Fruit fly (Drosophila melanogaster) whole organism, embryonic: ENCODE results near the gene Sec20.

Experiments used
- Adf1 ChIP-seq: fragments of 200-800 bp; sonication (Bioruptor generic); IDR thresholded peaks from 2 replicates; pipeline ENCODE4 v1.3.6; 2022; ENCODE audit warnings: missing biosample characterization, missing genetic modification characterization
- CG10274 ChIP-seq: fragments of 200-800 bp; sonication (Bioruptor generic); optimal IDR thresholded peaks from 3 replicates; lab custom pipeline; 2017; ENCODE audit warnings: missing biosample characterization, mild to moderate bottlenecking, missing genetic modification characterization
- CG10979 ChIP-seq: fragments of 200-800 bp; sonication (Bioruptor generic); optimal IDR thresholded peaks from 2 replicates; lab custom pipeline; 2018; ENCODE audit warnings: missing biosample characterization, mild to moderate bottlenecking, missing genetic modification characterization, moderate library complexity
- CG11093 ChIP-seq: fragments of 200-800 bp; sonication (Bioruptor generic); IDR thresholded peaks from 3 replicates; pipeline ENCODE4 v1.3.6; 2022; ENCODE audit warnings: missing biosample characterization, missing genetic modification characterization
- CG11504 ChIP-seq: fragments of 200-800 bp; sonication (Bioruptor generic); optimal IDR thresholded peaks from 3 replicates; lab custom pipeline; 2019; ENCODE audit warnings: missing biosample characterization, mild to moderate bottlenecking, missing genetic modification characterization, moderate library complexity
- CG11560 ChIP-seq: fragments of 200-800 bp; sonication (Bioruptor generic); IDR thresholded peaks from 3 replicates; pipeline ENCODE4 v1.3.6; 2022; ENCODE audit warnings: missing biosample characterization, missing genetic modification characterization
- CG13775 ChIP-seq: fragments of 200-800 bp; sonication (Bioruptor generic); optimal IDR thresholded peaks from 3 replicates; lab custom pipeline; 2017; ENCODE audit warnings: missing biosample characterization, mild to moderate bottlenecking, missing genetic modification characterization
- CG14014 ChIP-seq: fragments of 200-800 bp; sonication (Bioruptor generic); IDR thresholded peaks from 2 replicates; pipeline ENCODE4 v1.3.6; 2022; ENCODE audit warnings: missing biosample characterization, missing genetic modification characterization
- CG15073 ChIP-seq: fragments of 200-800 bp; sonication (Bioruptor generic); optimal IDR thresholded peaks from 2 replicates; lab custom pipeline; 2016; ENCODE audit warnings: missing biosample characterization, missing genetic modification characterization
- CG17912 ChIP-seq: fragments of 200-800 bp; sonication (Bioruptor generic); optimal IDR thresholded peaks from 2 replicates; lab custom pipeline; 2018; ENCODE audit warnings: missing biosample characterization, mild to moderate bottlenecking, missing genetic modification characterization
- CG18262 ChIP-seq: fragments of 200-800 bp; optimal IDR thresholded peaks from 3 replicates; lab custom pipeline; 2019; ENCODE audit warnings: missing biosample characterization, mild to moderate bottlenecking, missing genetic modification characterization, moderate library complexity
- CG2875 ChIP-seq: fragments of 200-800 bp; sonication (Bioruptor generic); optimal IDR thresholded peaks from 2 replicates; lab custom pipeline; 2017; ENCODE audit warnings: missing biosample characterization, mild to moderate bottlenecking, missing genetic modification characterization, missing genetic modification reagents
- CG2889 ChIP-seq: fragments of 200-800 bp; sonication (Bioruptor generic); IDR thresholded peaks from 3 replicates; pipeline ENCODE4 v1.3.6; 2022; ENCODE audit warnings: missing biosample characterization, missing genetic modification characterization
- CG31441 ChIP-seq: fragments of 200-800 bp; sonication (Bioruptor generic); IDR thresholded peaks from 2 replicates; pipeline ENCODE4 v1.3.6; 2022; ENCODE audit warnings: missing biosample characterization, missing genetic modification characterization
- CG3838 ChIP-seq: fragments of 200-800 bp; sonication (Bioruptor generic); optimal IDR thresholded peaks from 3 replicates; lab custom pipeline; 2016; ENCODE audit warnings: missing biosample characterization, missing genetic modification characterization
- CG4854 ChIP-seq: fragments of 200-800 bp; sonication (Bioruptor generic); optimal IDR thresholded peaks from 2 replicates; lab custom pipeline; 2016; ENCODE audit warnings: missing biosample characterization, missing genetic modification characterization, inconsistent platforms
- CG7928 ChIP-seq: fragments of 200-800 bp; sonication (Bioruptor generic); optimal IDR thresholded peaks from 2 replicates; lab custom pipeline; 2017; ENCODE audit warnings: missing biosample characterization, mild to moderate bottlenecking, missing genetic modification characterization
- CG7963 ChIP-seq: fragments of 200-800 bp; sonication (Bioruptor generic); IDR thresholded peaks from 3 replicates; pipeline ENCODE4 v1.3.6; 2022; ENCODE audit warnings: missing biosample characterization, missing genetic modification characterization; ENCODE audit not compliant: partially characterized antibody
- CG8290 ChIP-seq, 3 experiments: fragments of 200-800 bp; sonication (Bioruptor generic); optimal IDR thresholded peaks; 2 replicates each; lab custom pipeline; 2016 to 2019; ENCODE audit warnings: missing biosample characterization in 3 of 3, missing genetic modification characterization in 3 of 3, mild to moderate bottlenecking in 2 of 3, moderate library complexity in 1 of 3
- CG8359 ChIP-seq: fragments of 200-800 bp; sonication (Bioruptor generic); optimal IDR thresholded peaks from 2 replicates; lab custom pipeline; 2017; ENCODE audit warnings: missing biosample characterization, mild to moderate bottlenecking, missing genetic modification characterization, borderline replicate concordance
- CG9215 ChIP-seq: fragments of 200-800 bp; sonication (Bioruptor generic); IDR thresholded peaks from 2 replicates; pipeline ENCODE4 v1.3.6; 2022; ENCODE audit warnings: missing biosample characterization, missing genetic modification characterization
- Drgx ChIP-seq: fragments of 200-800 bp; sonication (Bioruptor generic); IDR thresholded peaks from 2 replicates; pipeline ENCODE4 v1.3.6; 2022; ENCODE audit warnings: missing biosample characterization, missing genetic modification characterization
- Kr ChIP-seq: fragments of 200-800 bp; sonication (Bioruptor generic); optimal IDR thresholded peaks from 2 replicates; lab custom pipeline; 2017; ENCODE audit warnings: missing biosample characterization, mild to moderate bottlenecking, missing genetic modification characterization
- NK7.1 ChIP-seq: fragments of 200-800 bp; sonication (Bioruptor generic); optimal IDR thresholded peaks from 3 replicates; lab custom pipeline; 2016; ENCODE audit warnings: missing biosample characterization, missing genetic modification characterization
- NfI ChIP-seq: fragments of 200-800 bp; sonication (Bioruptor generic); optimal IDR thresholded peaks from 3 replicates; lab custom pipeline; 2018; ENCODE audit warnings: missing biosample characterization, mild to moderate bottlenecking, missing genetic modification characterization, moderate library complexity
- Ptx1 ChIP-seq: fragments of 200-800 bp; sonication (Bioruptor generic); IDR thresholded peaks from 2 replicates; pipeline ENCODE4 v1.3.6; 2022; ENCODE audit warnings: missing biosample characterization, missing genetic modification characterization
- Scr ChIP-seq: fragments of 200-800 bp; sonication (Bioruptor generic); IDR thresholded peaks from 2 replicates; pipeline ENCODE4 v1.3.6; 2022; ENCODE audit warnings: missing biosample characterization, missing genetic modification characterization; ENCODE audit not compliant: partially characterized antibody
- Six4 ChIP-seq: fragments of 200-800 bp; sonication (Bioruptor generic); optimal IDR thresholded peaks from 2 replicates; lab custom pipeline; 2016; ENCODE audit warnings: missing biosample characterization, missing genetic modification characterization
- Sry-β ChIP-seq: fragments of 200-800 bp; sonication (Bioruptor generic); optimal IDR thresholded peaks from 2 replicates; lab custom pipeline; 2018; ENCODE audit warnings: missing biosample characterization, mild to moderate bottlenecking, missing genetic modification characterization, moderate library complexity
- Usf ChIP-seq: fragments of 200-800 bp; sonication (Bioruptor generic); optimal IDR thresholded peaks from 2 replicates; lab custom pipeline; 2017; ENCODE audit warnings: missing genotype, missing biosample characterization, missing genetic modification characterization
- Vsx1 ChIP-seq: fragments of 200-800 bp; sonication (Bioruptor generic); optimal IDR thresholded peaks from 2 replicates; lab custom pipeline; 2017; ENCODE audit warnings: missing biosample characterization, mild to moderate bottlenecking, missing genetic modification characterization, missing genetic modification reagents
- ap ChIP-seq: fragments of 200-800 bp; sonication (Bioruptor generic); IDR thresholded peaks from 2 replicates; pipeline ENCODE4 v1.3.6; 2022; ENCODE audit warnings: missing biosample characterization, missing genetic modification characterization
- btn ChIP-seq: fragments of 200-800 bp; sonication (Bioruptor generic); optimal IDR thresholded peaks from 2 replicates; lab custom pipeline; 2016; ENCODE audit warnings: missing biosample characterization, missing genetic modification characterization
- crp ChIP-seq, 2 experiments: fragments of 200-800 bp; sonication (Bioruptor generic); optimal IDR thresholded peaks; 2 replicates in 1 of 2; 3 replicates in 1 of 2; lab custom pipeline; 2017; ENCODE audit warnings: missing biosample characterization in 2 of 2, missing genetic modification characterization in 2 of 2, mild to moderate bottlenecking in 1 of 2, moderate library complexity in 1 of 2
- dysf ChIP-seq: fragments of 200-800 bp; sonication (Bioruptor generic); IDR thresholded peaks from 3 replicates; pipeline ENCODE4 v1.3.6; 2022; ENCODE audit warnings: missing biosample characterization, missing genetic modification characterization
- gcm2 ChIP-seq: fragments of 200-800 bp; sonication (Bioruptor generic); optimal IDR thresholded peaks from 2 replicates; lab custom pipeline; 2016; ENCODE audit warnings: missing biosample characterization, missing genetic modification characterization
- gsb-n ChIP-seq: fragments of 200-800 bp; sonication (Bioruptor generic); optimal IDR thresholded peaks from 3 replicates; lab custom pipeline; 2018; ENCODE audit warnings: missing biosample characterization, mild to moderate bottlenecking, missing genetic modification characterization
- klu ChIP-seq: fragments of 200-800 bp; sonication (Bioruptor generic); IDR thresholded peaks from 2 replicates; pipeline ENCODE4 v1.3.6; 2022; ENCODE audit warnings: missing biosample characterization, missing genetic modification characterization
- lilli ChIP-seq: fragments of 200-800 bp; sonication (Bioruptor generic); optimal IDR thresholded peaks from 3 replicates; lab custom pipeline; 2016; ENCODE audit warnings: missing biosample characterization, missing genetic modification characterization
- nerfin-2 ChIP-seq: fragments of 200-800 bp; sonication (Bioruptor generic); IDR thresholded peaks from 2 replicates; pipeline ENCODE4 v1.3.6; 2022; ENCODE audit warnings: missing biosample characterization, missing genetic modification characterization; ENCODE audit not compliant: partially characterized antibody
- nmo ChIP-seq: fragments of 200-800 bp; sonication (Bioruptor generic); optimal IDR thresholded peaks from 2 replicates; lab custom pipeline; 2018; ENCODE audit warnings: missing biosample characterization, mild to moderate bottlenecking, missing genetic modification characterization, moderate library complexity
- psq ChIP-seq: fragments of 200-800 bp; sonication (Bioruptor generic); optimal IDR thresholded peaks from 2 replicates; lab custom pipeline; 2017; ENCODE audit warnings: missing biosample characterization, missing genetic modification characterization
- pum ChIP-seq: fragments of 200-800 bp; sonication (Bioruptor generic); optimal IDR thresholded peaks from 2 replicates; lab custom pipeline; 2016; ENCODE audit warnings: missing biosample characterization, missing genetic modification characterization
- twi ChIP-seq: fragments of 200-800 bp; optimal IDR thresholded peaks from 2 replicates; lab custom pipeline; 2019; ENCODE audit warnings: missing biosample characterization, mild to moderate bottlenecking, missing genetic modification characterization, moderate library complexity
- wek ChIP-seq: fragments of 200-800 bp; sonication (Bioruptor generic); optimal IDR thresholded peaks from 3 replicates; lab custom pipeline; 2018; ENCODE audit warnings: missing biosample characterization, mild to moderate bottlenecking, missing genetic modification characterization, moderate library complexity
- z ChIP-seq: fragments of 200-800 bp; sonication (Bioruptor generic); IDR thresholded peaks from 3 replicates; pipeline ENCODE4 v1.3.6; 2022; ENCODE audit warnings: missing biosample characterization, missing genetic modification characterization

Gene Sec20

DNA sequence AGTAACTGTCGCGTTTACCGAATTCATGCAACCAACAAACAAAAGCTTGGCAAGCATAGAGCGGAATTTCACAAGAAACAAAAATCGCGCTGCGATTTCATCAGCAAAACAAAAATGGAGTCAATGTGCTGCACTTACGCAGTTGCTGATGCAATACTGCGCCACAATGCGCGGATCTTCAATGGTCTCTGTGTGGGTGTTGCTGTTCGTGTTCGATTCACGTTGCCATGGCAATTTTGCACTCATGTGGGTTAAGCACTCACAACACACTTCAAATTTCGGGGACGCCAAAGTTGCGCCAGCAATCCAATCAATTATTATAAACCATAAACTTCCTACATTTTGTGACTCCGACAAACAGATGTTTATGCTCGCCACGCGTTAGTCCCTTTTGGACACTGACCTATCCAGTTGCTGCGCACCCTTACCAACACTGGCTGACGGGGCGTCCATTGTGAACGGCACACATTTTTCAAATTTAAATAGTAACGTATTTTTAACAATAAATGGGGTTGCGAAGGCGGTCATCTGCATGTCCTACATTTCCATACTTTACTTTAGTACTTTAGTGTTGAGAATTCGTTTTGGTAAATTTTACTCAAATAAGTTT is 37.8 kb upstream of the Sec20 start, which contains the start of gene CG2017 (continued):
- TF ChIP-seq nmo (GFP tag; lab: Kevin White, UChicago) (peak; percentile 54), Ptx1 (GFP tag; lab: Robert Waterston, UW) (0 out of 2 replicates have a peak, but pooled peaks have one; percentile 18), CG2889 (GFP tag; lab: Robert Waterston, UW) (no peak), CG8290 (GFP tag; optimal IDR thresholded peaks at IDR 0.05; lab: Kevin White, UChicago) (no peak), CG8290 (tag; optimal IDR thresholded peaks at IDR 0.05; lab: Kevin White, UChicago) (peak in 1 of 2 experiments; percentile 89), CG9215 (GFP tag; lab: Robert Waterston, UW) (0 out of 2 replicates have a peak, but pooled peaks have one; percentile 6), btn (GFP tag; lab: Kevin White, UChicago) (no peak), Six4 (GFP tag; lab: Kevin White, UChicago) (no peak), CG15073 (GFP tag; lab: Kevin White, UChicago) (no peak), CG13775 (GFP tag; lab: Kevin White, UChicago) (peak; percentile 8), CG11093 (GFP tag; lab: Robert Waterston, UW) (no peak), Vsx1 (GFP tag; lab: Kevin White, UChicago) (no peak), CG10979 (tag; lab: Kevin White, UChicago) (peak; percentile 16)

- no peak for TF ChIP-seq twi (tag; lab: Kevin White, UChicago)
- no peak for TF ChIP-seq NK7.1 (GFP tag; lab: Kevin White, UChicago)
- TF ChIP-seq CG7963 (GFP tag; lab: Robert Waterston, UW): no peak
- TF ChIP-seq dysf: no peak; the same call in 1 of the 3 replicates
- no peak for TF ChIP-seq Adf1 (GFP tag; lab: Robert Waterston, UW)
- TF ChIP-seq nerfin-2 (GFP tag; lab: Robert Waterston, UW): no peak
- TF ChIP-seq CG17912 (GFP tag; lab: Kevin White, UChicago): no peak
- TF ChIP-seq lilli (GFP tag; lab: Kevin White, UChicago): peak; percentile 53
- peak; percentile 48 for TF ChIP-seq Usf (GFP tag; lab: Kevin White, UChicago)
- TF ChIP-seq pum (GFP tag; lab: Kevin White, UChicago): peak; percentile 52
- TF ChIP-seq CG14014 (GFP tag; lab: Robert Waterston, UW): peak; percentile 44
- no peak for TF ChIP-seq Kr (GFP tag; lab: Kevin White, UChicago)
- TF ChIP-seq CG11560: no peak
- no peak for TF ChIP-seq crp (GFP tag; optimal IDR thresholded peaks at IDR 0.05; lab: Kevin White, UChicago)
- no peak for TF ChIP-seq klu
- TF ChIP-seq psq (GFP tag; lab: Kevin White, UChicago): no peak
- no peak for TF ChIP-seq CG2875 (GFP tag; lab: Kevin White, UChicago)
- peak; percentile 42 for TF ChIP-seq CG11504
- no peak for TF ChIP-seq CG4854 (GFP tag; lab: Kevin White, UChicago)
- no peak for TF ChIP-seq gsb-n (tag; lab: Kevin White, UChicago)
- TF ChIP-seq gcm2 (GFP tag; lab: Kevin White, UChicago): no peak
- TF ChIP-seq ap (GFP tag; lab: Robert Waterston, UW): no peak
- no peak; the same call in 1 of the 2 replicates for TF ChIP-seq CG31441 (GFP tag; lab: Robert Waterston, UW)
- TF ChIP-seq CG8359 (GFP tag; lab: Kevin White, UChicago): no peak
- peak; percentile 57 for TF ChIP-seq CG13775 (GFP tag; lab: Kevin White, UChicago)
- TF ChIP-seq CG18262 (tag; lab: Kevin White, UChicago): peak; percentile 37
- TF ChIP-seq Scr: no peak
- peak; percentile 98 for TF ChIP-seq CG10274 (GFP tag; lab: Kevin White, UChicago)
- TF ChIP-seq CG3838 (GFP tag; lab: Kevin White, UChicago): no peak
- peak; percentile 51 for TF ChIP-seq NfI
- TF ChIP-seq CG7928: peak; percentile 23
- peak; percentile 30 for TF ChIP-seq nmo (GFP tag; lab: Kevin White, UChicago)
- no peak for TF ChIP-seq z (GFP tag; lab: Robert Waterston, UW)
- no peak for TF ChIP-seq wek (GFP tag; lab: Kevin White, UChicago)
- no peak for TF ChIP-seq Sry-β (GFP tag; lab: Kevin White, UChicago)
- TF ChIP-seq Drgx: no peak; the same call in 1 of the 2 replicates
These were observed 37.0 kb upstream of the Sec20 start for dm6 chr3R:5861218-5861902.
